Fruit fly (Drosophila melanogaster) whole organism, embryonic: ENCODE results near the gene caz.
A peak's percentile ranks its signal among the peaks of the same experiment; 100 is the strongest.

Source experiments
- BtbVII ChIP-seq: fragments of 200-800 bp; sonication (Bioruptor generic); optimal IDR thresholded peaks from 3 replicates; lab custom pipeline; 2017; ENCODE audit warnings: missing biosample characterization, mild to moderate bottlenecking, missing genetic modification characterization
- CG12155 ChIP-seq: fragments of 200-800 bp; sonication (Bioruptor generic); optimal IDR thresholded peaks from 3 replicates; lab custom pipeline; 2016; ENCODE audit warnings: missing biosample characterization, missing genetic modification characterization
- CG12219 ChIP-seq: fragments of 200-800 bp; sonication (Bioruptor generic); optimal IDR thresholded peaks from 3 replicates; lab custom pipeline; 2018; ENCODE audit warnings: missing biosample characterization, mild to moderate bottlenecking, missing genetic modification characterization
- CG12659 ChIP-seq: fragments of 200-800 bp; sonication (Bioruptor generic); optimal IDR thresholded peaks from 3 replicates; lab custom pipeline; 2017; ENCODE audit warnings: mild to moderate bottlenecking, missing biosample characterization, missing genetic modification reagents, missing genetic modification characterization
- CG15011 ChIP-seq: fragments of 200-800 bp; sonication (Bioruptor generic); optimal IDR thresholded peaks from 3 replicates; lab custom pipeline; 2018; ENCODE audit warnings: missing biosample characterization, mild to moderate bottlenecking, missing genetic modification characterization
- CG1529 ChIP-seq: fragments of 200-800 bp; sonication (Bioruptor generic); optimal IDR thresholded peaks from 3 replicates; lab custom pipeline; 2018; ENCODE audit warnings: missing biosample characterization, missing genetic modification characterization
- CG15514 ChIP-seq: fragments of 200-800 bp; sonication (Bioruptor generic); optimal IDR thresholded peaks from 3 replicates; lab custom pipeline; 2017; ENCODE audit warnings: missing biosample characterization, missing genetic modification characterization, mild to moderate bottlenecking, moderate library complexity, missing genetic modification reagents
- CG1603 ChIP-seq: fragments of 200-800 bp; sonication (Bioruptor generic); optimal IDR thresholded peaks from 2 replicates; lab custom pipeline; 2019; ENCODE audit warnings: missing biosample characterization, mild to moderate bottlenecking, missing genetic modification characterization, moderate library complexity
- CG17802 ChIP-seq: fragments of 200-800 bp; sonication (Bioruptor generic); optimal IDR thresholded peaks from 2 replicates; lab custom pipeline; 2018; ENCODE audit warnings: missing biosample characterization, mild to moderate bottlenecking, missing genetic modification characterization, moderate library complexity
- CG18262 ChIP-seq: fragments of 200-800 bp; optimal IDR thresholded peaks from 3 replicates; lab custom pipeline; 2019; ENCODE audit warnings: missing biosample characterization, mild to moderate bottlenecking, missing genetic modification characterization, moderate library complexity
- CG18599 ChIP-seq: fragments of 200-800 bp; sonication (Bioruptor generic); optimal IDR thresholded peaks from 3 replicates; lab custom pipeline; 2017; ENCODE audit warnings: missing biosample characterization, missing genetic modification characterization, mild to moderate bottlenecking, moderate library complexity, missing genetic modification reagents
- CG2129 ChIP-seq: fragments of 200-800 bp; sonication (Bioruptor generic); IDR thresholded peaks from 2 replicates; pipeline ENCODE4 v1.3.6; 2022; ENCODE audit warnings: missing biosample characterization, missing genetic modification characterization; ENCODE audit not compliant: partially characterized antibody
- CG3065 ChIP-seq: fragments of 200-800 bp; sonication (Bioruptor generic); optimal IDR thresholded peaks from 2 replicates; lab custom pipeline; 2016; ENCODE audit warnings: missing biosample characterization, missing genetic modification characterization
- CG33213 ChIP-seq: fragments of 200-800 bp; sonication (Bioruptor generic); optimal IDR thresholded peaks from 3 replicates; lab custom pipeline; 2016; ENCODE audit warnings: missing biosample characterization, missing genetic modification characterization
- CG33557 ChIP-seq: fragments of 200-800 bp; sonication (Bioruptor generic); optimal IDR thresholded peaks from 2 replicates; lab custom pipeline; 2019; ENCODE audit warnings: missing biosample characterization, mild to moderate bottlenecking, missing genetic modification characterization, moderate library complexity
- CG42726 ChIP-seq: fragments of 200-800 bp; sonication (Bioruptor generic); IDR thresholded peaks from 2 replicates; pipeline ENCODE4 v1.3.6; 2022; ENCODE audit warnings: missing biosample characterization, missing genetic modification characterization; ENCODE audit not compliant: partially characterized antibody
- CG6272 ChIP-seq: fragments of 200-800 bp; sonication (Bioruptor generic); IDR thresholded peaks from 2 replicates; pipeline ENCODE4 v1.3.6; 2022; ENCODE audit warnings: missing biosample characterization, missing genetic modification characterization
- CG6654 ChIP-seq: fragments of 200-800 bp; sonication (Bioruptor generic); optimal IDR thresholded peaks from 2 replicates; lab custom pipeline; 2017; ENCODE audit warnings: missing biosample characterization, mild to moderate bottlenecking, missing genetic modification characterization
- CG7963 ChIP-seq: fragments of 200-800 bp; sonication (Bioruptor generic); IDR thresholded peaks from 3 replicates; pipeline ENCODE4 v1.3.6; 2022; ENCODE audit warnings: missing biosample characterization, missing genetic modification characterization; ENCODE audit not compliant: partially characterized antibody
- CG8359 ChIP-seq: fragments of 200-800 bp; sonication (Bioruptor generic); optimal IDR thresholded peaks from 2 replicates; lab custom pipeline; 2017; ENCODE audit warnings: missing biosample characterization, mild to moderate bottlenecking, missing genetic modification characterization, borderline replicate concordance
- CG8765 ChIP-seq: fragments of 200-800 bp; sonication (Bioruptor generic); IDR thresholded peaks from 2 replicates; pipeline ENCODE4 v1.3.6; 2022; ENCODE audit warnings: missing biosample characterization, missing genetic modification characterization
- CG8944 ChIP-seq: fragments of 200-800 bp; sonication (Bioruptor generic); optimal IDR thresholded peaks from 3 replicates; lab custom pipeline; 2016; ENCODE audit warnings: missing biosample characterization, missing genetic modification characterization
- E2f2 ChIP-seq: fragments of 200-800 bp; sonication (Bioruptor generic); IDR thresholded peaks from 2 replicates; pipeline ENCODE4 v1.3.6; 2022; ENCODE audit warnings: missing biosample characterization, missing genetic modification characterization
- Hmx ChIP-seq: fragments of 200-800 bp; sonication (Bioruptor generic); optimal IDR thresholded peaks from 2 replicates; lab custom pipeline; 2016; ENCODE audit warnings: missing biosample characterization, missing genetic modification characterization
- Nf-YB ChIP-seq: fragments of 200-800 bp; sonication (Bioruptor generic); optimal IDR thresholded peaks from 3 replicates; lab custom pipeline; 2019; ENCODE audit warnings: missing biosample characterization, mild to moderate bottlenecking, missing genetic modification characterization, moderate library complexity
- NfI ChIP-seq: fragments of 200-800 bp; sonication (Bioruptor generic); optimal IDR thresholded peaks from 3 replicates; lab custom pipeline; 2018; ENCODE audit warnings: missing biosample characterization, mild to moderate bottlenecking, missing genetic modification characterization, moderate library complexity
- PHDP ChIP-seq: fragments of 200-800 bp; sonication (Bioruptor generic); optimal IDR thresholded peaks from 3 replicates; lab custom pipeline; 2018; ENCODE audit warnings: missing biosample characterization, mild to moderate bottlenecking, missing genetic modification characterization, moderate library complexity
- Stat92E ChIP-seq, 3 experiments: fragments of >200 bp in 2 of 3; fragments of 200-800 bp in 1 of 3; sonication (Bioruptor generic) in 1 of 3; optimal IDR thresholded peaks; 2 replicates each; lab custom pipeline; 2017 to 2019; ENCODE audit warnings: missing biosample characterization in 3 of 3, missing genetic modification characterization in 3 of 3, mild to moderate bottlenecking in 1 of 3, moderate library complexity in 1 of 3
- Taf1 ChIP-seq: fragments of 200-800 bp; sonication (Bioruptor generic); IDR thresholded peaks from 2 replicates; pipeline ENCODE4 v1.3.6; 2022; ENCODE audit warnings: missing biosample characterization, missing genetic modification characterization
- Xrp1 ChIP-seq: fragments of 200-800 bp; sonication (Bioruptor generic); IDR thresholded peaks from 2 replicates; pipeline ENCODE4 v1.3.6; 2022; ENCODE audit warnings: missing biosample characterization, missing genetic modification characterization
- cad ChIP-seq: fragments of >200 bp; optimal IDR thresholded peaks from 2 replicates; lab custom pipeline; 2017; ENCODE audit warnings: missing biosample characterization, missing genetic modification characterization
- crc ChIP-seq: fragments of 200-800 bp; sonication (Bioruptor generic); optimal IDR thresholded peaks from 2 replicates; lab custom pipeline; 2016; ENCODE audit warnings: missing biosample characterization, missing genetic modification characterization
- crp ChIP-seq, 2 experiments: fragments of 200-800 bp; sonication (Bioruptor generic); optimal IDR thresholded peaks; 2 replicates in 1 of 2; 3 replicates in 1 of 2; lab custom pipeline; 2017; ENCODE audit warnings: missing biosample characterization in 2 of 2, missing genetic modification characterization in 2 of 2, mild to moderate bottlenecking in 1 of 2, moderate library complexity in 1 of 2
- da ChIP-seq: fragments of 200-800 bp; sonication (Bioruptor generic); optimal IDR thresholded peaks from 2 replicates; lab custom pipeline; 2016; ENCODE audit warnings: missing biosample characterization, missing genetic modification characterization
- dm ChIP-seq: fragments of 200-800 bp; sonication (Bioruptor generic); optimal IDR thresholded peaks from 3 replicates; lab custom pipeline; 2016; ENCODE audit warnings: missing biosample characterization, missing genetic modification characterization
- dpn ChIP-seq, 2 experiments: fragments of 200-800 bp; sonication (Bioruptor generic); optimal IDR thresholded peaks; 3 replicates each; lab custom pipeline; 2016; ENCODE audit warnings: missing biosample characterization in 2 of 2, missing genetic modification characterization in 2 of 2
- ewg ChIP-seq: fragments of 200-800 bp; sonication (Bioruptor generic); optimal IDR thresholded peaks from 3 replicates; lab custom pipeline; 2017; ENCODE audit warnings: mild to moderate bottlenecking, missing biosample characterization, missing genetic modification reagents, missing genetic modification characterization
- grau ChIP-seq: fragments of 200-800 bp; optimal IDR thresholded peaks from 3 replicates; lab custom pipeline; 2019; ENCODE audit warnings: missing biosample characterization, mild to moderate bottlenecking, missing genetic modification characterization, moderate library complexity
- ham ChIP-seq: fragments of 200-800 bp; sonication (Bioruptor generic); IDR thresholded peaks from 2 replicates; pipeline ENCODE4 v1.3.6; 2022; ENCODE audit warnings: missing biosample characterization, missing genetic modification characterization
- hkb ChIP-seq, 2 experiments: fragments of 200-800 bp in 1 of 2; fragments of >200 bp in 1 of 2; sonication (Bioruptor generic) in 1 of 2; IDR thresholded peaks in 1 of 2; optimal IDR thresholded peaks in 1 of 2; 2 replicates each; pipeline versions ENCODE4 v1.3.6 to Lab custom; 2017 to 2022; ENCODE audit warnings: missing biosample characterization in 1 of 2, missing genetic modification characterization in 1 of 2
- ind ChIP-seq: fragments of 200-800 bp; sonication (Bioruptor generic); optimal IDR thresholded peaks from 3 replicates; lab custom pipeline; 2016; ENCODE audit warnings: missing biosample characterization, missing genetic modification characterization
- inv ChIP-seq: fragments of 200-800 bp; sonication (Bioruptor generic); IDR thresholded peaks from 2 replicates; pipeline ENCODE4 v1.3.6; 2022; ENCODE audit warnings: missing biosample characterization, missing genetic modification characterization; ENCODE audit not compliant: partially characterized antibody
- kay ChIP-seq: fragments of 200-800 bp; sonication (Bioruptor generic); optimal IDR thresholded peaks from 2 replicates; lab custom pipeline; 2016; ENCODE audit warnings: missing biosample characterization, missing genetic modification characterization
- kni ChIP-seq: fragments of 200-800 bp; sonication (Bioruptor generic); optimal IDR thresholded peaks from 3 replicates; lab custom pipeline; 2017; ENCODE audit warnings: mild to moderate bottlenecking, missing biosample characterization, missing genetic modification reagents, missing genetic modification characterization
- maf-S ChIP-seq: fragments of 200-800 bp; sonication (Bioruptor generic); optimal IDR thresholded peaks from 2 replicates; lab custom pipeline; 2016; ENCODE audit warnings: missing biosample characterization, missing genetic modification characterization
- org-1 ChIP-seq: fragments of 200-800 bp; sonication (Bioruptor generic); optimal IDR thresholded peaks from 2 replicates; lab custom pipeline; 2017; ENCODE audit warnings: missing biosample characterization, missing genetic modification characterization
- ssp ChIP-seq: fragments of 200-800 bp; sonication (Bioruptor generic); IDR thresholded peaks from 2 replicates; pipeline ENCODE4 v1.3.6; 2022; ENCODE audit warnings: missing biosample characterization, missing genetic modification characterization
- zf30C ChIP-seq: fragments of 200-800 bp; sonication (Bioruptor generic); optimal IDR thresholded peaks from 3 replicates; lab custom pipeline; 2018; ENCODE audit warnings: missing biosample characterization, mild to moderate bottlenecking, missing genetic modification characterization

caz gene

dm6 chrX:16279340-16279941, 9.2 kb upstream of the caz start (continued):
- no peak for TF ChIP-seq CG7963 (GFP tag; lab: Robert Waterston, UW)
- peak; percentile 32 for TF ChIP-seq kay (GFP tag; lab: Kevin White, UChicago)
- peak; percentile 86 for TF ChIP-seq CG8944 (GFP tag; lab: Kevin White, UChicago)
- 0 out of 2 replicates have a peak, but pooled peaks have one; percentile 36 for TF ChIP-seq inv (GFP tag; lab: Robert Waterston, UW)
- no peak for TF ChIP-seq cad (GFP tag; lab: Kevin White, UChicago)
- no peak for TF ChIP-seq Stat92E (GFP tag; optimal IDR thresholded peaks at IDR 0.05; lab: Kevin White, UChicago)
- TF ChIP-seq CG8359 (GFP tag; lab: Kevin White, UChicago): peak; percentile 60
- peak; percentile 50 for TF ChIP-seq CG15514 (GFP tag; lab: Kevin White, UChicago)
- peak; percentile 41 for TF ChIP-seq PHDP (tag; lab: Kevin White, UChicago)
- peak; percentile 43 for TF ChIP-seq dm (GFP tag; lab: Kevin White, UChicago)
- peak; percentile 72 for TF ChIP-seq CG6654 (GFP tag; lab: Kevin White, UChicago)
- TF ChIP-seq CG2129 (GFP tag; lab: Robert Waterston, UW): no peak
- TF ChIP-seq CG18262 (tag; lab: Kevin White, UChicago): peak; percentile 70
- peak; percentile 85 for TF ChIP-seq ssp (GFP tag; lab: Robert Waterston, UW)
- peak; percentile 74 for TF ChIP-seq Hmx (GFP tag; lab: Kevin White, UChicago)
- peak; percentile 38 for TF ChIP-seq CG15011 (GFP tag; lab: Kevin White, UChicago)
- peak in 1 of 2 experiments; percentile 8 for TF ChIP-seq crp (GFP tag; optimal IDR thresholded peaks at IDR 0.05; lab: Kevin White, UChicago)
- TF ChIP-seq dpn (GFP tag; optimal IDR thresholded peaks at IDR 0.05; lab: Kevin White, UChicago): peak; percentile 82 to 94
- TF ChIP-seq CG33557 (GFP tag; lab: Kevin White, UChicago): no peak
- TF ChIP-seq CG33213: peak; percentile 70
- peak; percentile 86 for TF ChIP-seq CG1603 (tag; lab: Kevin White, UChicago)
- peak; percentile 73 for TF ChIP-seq grau
- peak; percentile 70 for TF ChIP-seq CG8765
- TF ChIP-seq CG3065: no peak
- TF ChIP-seq org-1 (GFP tag; lab: Kevin White, UChicago): peak; percentile 80
- TF ChIP-seq E2f2 (GFP tag; lab: Robert Waterston, UW): peak; percentile 42
- TF ChIP-seq CG18599: peak; percentile 73
- TF ChIP-seq CG12155 (GFP tag; lab: Kevin White, UChicago): peak; percentile 69
- peak; percentile 55 for TF ChIP-seq CG12659
- TF ChIP-seq da (GFP tag; lab: Kevin White, UChicago): peak; percentile 39
- peak; percentile 89 for TF ChIP-seq ind
- peak; percentile 50; the same call in 1 of the 2 replicates for TF ChIP-seq ham (GFP tag; lab: Robert Waterston, UW)
- TF ChIP-seq CG12219 (GFP tag; lab: Kevin White, UChicago): peak; percentile 68
- peak; percentile 55 for TF ChIP-seq maf-S (GFP tag; lab: Kevin White, UChicago)
- peak; percentile 88 for TF ChIP-seq crc
- peak; percentile 90 for TF ChIP-seq Taf1 (GFP tag; lab: Robert Waterston, UW)
- peak; percentile 2 for TF ChIP-seq kni (GFP tag; lab: Kevin White, UChicago)
- TF ChIP-seq hkb (optimal IDR thresholded peaks at IDR 0.05; lab: Kevin White, UChicago): no peak
- peak; percentile 85 for TF ChIP-seq hkb (GFP tag; IDR thresholded peaks at IDR 0.05; lab: Robert Waterston, UW)
- TF ChIP-seq CG17802: peak; percentile 53
- peak; percentile 47 for TF ChIP-seq CG1529 (GFP tag; lab: Kevin White, UChicago)
- TF ChIP-seq BtbVII: peak; percentile 48
- peak; percentile 87 for TF ChIP-seq CG6272 (GFP tag; lab: Robert Waterston, UW)
- TF ChIP-seq ewg (GFP tag; lab: Kevin White, UChicago): peak; percentile 66
- peak; percentile 74 for TF ChIP-seq NfI (GFP tag; lab: Kevin White, UChicago)
- TF ChIP-seq zf30C (GFP tag; lab: Kevin White, UChicago): no peak
- peak; percentile 79 for TF ChIP-seq CG42726 (GFP tag; lab: Robert Waterston, UW)
- TF ChIP-seq Nf-YB (GFP tag; lab: Kevin White, UChicago): peak; percentile 5
- peak; percentile 89 for TF ChIP-seq Xrp1 (GFP tag; lab: Robert Waterston, UW)
